Fruit fly (Drosophila melanogaster) whole organism, embryonic: ENCODE data around the gene CG34348.

Experiments
- Ada2b ChIP-seq: fragments of 200-800 bp; sonication (Bioruptor generic); IDR thresholded peaks from 2 replicates; pipeline ENCODE4 v1.3.6; 2022; ENCODE audit warnings: missing biosample characterization, missing genetic modification characterization
- B-H2 ChIP-seq: fragments of 200-800 bp; sonication (Bioruptor generic); optimal IDR thresholded peaks from 2 replicates; lab custom pipeline; 2018; ENCODE audit warnings: missing biosample characterization, mild to moderate bottlenecking, missing genetic modification characterization
- CG10274 ChIP-seq: fragments of 200-800 bp; sonication (Bioruptor generic); optimal IDR thresholded peaks from 3 replicates; lab custom pipeline; 2017; ENCODE audit warnings: missing biosample characterization, mild to moderate bottlenecking, missing genetic modification characterization
- CG12391 ChIP-seq: fragments of 200-800 bp; sonication (Bioruptor generic); optimal IDR thresholded peaks from 3 replicates; lab custom pipeline; 2018; ENCODE audit warnings: missing biosample characterization, mild to moderate bottlenecking, missing genetic modification characterization, moderate library complexity
- CG13624 ChIP-seq: fragments of 200-800 bp; sonication (Bioruptor generic); optimal IDR thresholded peaks from 2 replicates; lab custom pipeline; 2016; ENCODE audit warnings: missing biosample characterization, missing genetic modification characterization
- CG14014 ChIP-seq: fragments of 200-800 bp; sonication (Bioruptor generic); IDR thresholded peaks from 2 replicates; pipeline ENCODE4 v1.3.6; 2022; ENCODE audit warnings: missing biosample characterization, missing genetic modification characterization
- CG14860 ChIP-seq: fragments of 200-800 bp; sonication (Bioruptor generic); IDR thresholded peaks from 3 replicates; pipeline ENCODE4 v1.3.6; 2022; ENCODE audit warnings: missing biosample characterization, missing genetic modification characterization; ENCODE audit not compliant: partially characterized antibody
- CG15011 ChIP-seq: fragments of 200-800 bp; sonication (Bioruptor generic); optimal IDR thresholded peaks from 3 replicates; lab custom pipeline; 2018; ENCODE audit warnings: missing biosample characterization, mild to moderate bottlenecking, missing genetic modification characterization
- CG32532 ChIP-seq: fragments of 200-800 bp; sonication (Bioruptor generic); IDR thresholded peaks from 2 replicates; pipeline ENCODE4 v1.3.6; 2022; ENCODE audit warnings: missing biosample characterization, missing genetic modification characterization
- CG34224 ChIP-seq: fragments of 200-800 bp; sonication (Bioruptor generic); IDR thresholded peaks from 3 replicates; pipeline ENCODE4 v1.3.6; 2022; ENCODE audit warnings: missing biosample characterization, missing genetic modification characterization; ENCODE audit not compliant: partially characterized antibody
- CG3847 ChIP-seq: fragments of 200-800 bp; sonication (Bioruptor generic); IDR thresholded peaks from 2 replicates; pipeline ENCODE4 v1.3.6; 2022; ENCODE audit warnings: missing biosample characterization, missing genetic modification characterization
- CG42726 ChIP-seq: fragments of 200-800 bp; sonication (Bioruptor generic); IDR thresholded peaks from 2 replicates; pipeline ENCODE4 v1.3.6; 2022; ENCODE audit warnings: missing biosample characterization, missing genetic modification characterization; ENCODE audit not compliant: partially characterized antibody
- CG5245 ChIP-seq: fragments of 200-800 bp; sonication (Bioruptor generic); optimal IDR thresholded peaks from 3 replicates; lab custom pipeline; 2016; ENCODE audit warnings: missing biosample characterization, missing genetic modification characterization
- CG6683 ChIP-seq: fragments of 200-800 bp; sonication (Bioruptor generic); optimal IDR thresholded peaks from 2 replicates; lab custom pipeline; 2017; ENCODE audit warnings: missing biosample characterization, mild to moderate bottlenecking, missing genetic modification characterization, missing genetic modification reagents
- CG9609 ChIP-seq: fragments of 200-800 bp; sonication (Bioruptor generic); optimal IDR thresholded peaks from 3 replicates; lab custom pipeline; 2016; ENCODE audit warnings: missing biosample characterization, missing genetic modification characterization
- Doc3 ChIP-seq: fragments of 200-800 bp; sonication (Bioruptor generic); IDR thresholded peaks from 3 replicates; pipeline ENCODE4 v1.3.6; 2022; ENCODE audit warnings: missing biosample characterization, missing genetic modification characterization; ENCODE audit not compliant: partially characterized antibody
- H2.0 ChIP-seq: fragments of 200-800 bp; sonication (Bioruptor generic); IDR thresholded peaks from 2 replicates; pipeline ENCODE4 v1.3.6; 2022; ENCODE audit warnings: missing biosample characterization, missing genetic modification characterization
- HLH4C ChIP-seq: fragments of 200-800 bp; sonication (Bioruptor generic); IDR thresholded peaks from 3 replicates; pipeline ENCODE4 v1.3.6; 2022; ENCODE audit warnings: missing biosample characterization, missing genetic modification characterization; ENCODE audit not compliant: partially characterized antibody
- HLH54F ChIP-seq: fragments of 200-800 bp; sonication (Bioruptor generic); optimal IDR thresholded peaks from 3 replicates; lab custom pipeline; 2016; ENCODE audit warnings: missing biosample characterization, missing genetic modification characterization
- Nf-YA ChIP-seq: fragments of 200-800 bp; sonication (Bioruptor generic); IDR thresholded peaks from 2 replicates; pipeline ENCODE4 v1.3.6; 2022; ENCODE audit warnings: missing biosample characterization, missing genetic modification characterization
- Rfx ChIP-seq: fragments of 200-800 bp; sonication (Bioruptor generic); IDR thresholded peaks from 2 replicates; pipeline ENCODE4 v1.3.6; 2022; ENCODE audit warnings: missing biosample characterization, missing genetic modification characterization
- Tbp ChIP-seq: fragments of >200 bp; optimal IDR thresholded peaks from 2 replicates; lab custom pipeline; 2018; ENCODE audit warnings: missing biosample characterization, missing genetic modification characterization
- Trl ChIP-seq, 3 experiments: fragments of >200 bp in 2 of 3; fragments of 200-800 bp in 1 of 3; sonication (Bioruptor generic) in 1 of 3; optimal IDR thresholded peaks; 2 replicates in 1 of 3; 3 replicates in 2 of 3; lab custom pipeline; 2016 to 2017; ENCODE audit warnings: missing biosample characterization in 1 of 3, missing genetic modification characterization in 1 of 3
- amos ChIP-seq: fragments of 200-800 bp; sonication (Bioruptor generic); IDR thresholded peaks from 2 replicates; pipeline ENCODE4 v1.3.6; 2022; ENCODE audit warnings: missing biosample characterization, missing genetic modification characterization; ENCODE audit not compliant: partially characterized antibody
- az2 ChIP-seq: fragments of 200-800 bp; sonication (Bioruptor generic); optimal IDR thresholded peaks from 3 replicates; lab custom pipeline; 2016; ENCODE audit warnings: missing biosample characterization, missing genetic modification characterization
- bbx ChIP-seq: fragments of 200-800 bp; sonication (Bioruptor generic); IDR thresholded peaks from 2 replicates; pipeline ENCODE4 v1.3.6; 2022; ENCODE audit warnings: missing biosample characterization, missing genetic modification characterization; ENCODE audit not compliant: partially characterized antibody
- cg ChIP-seq: fragments of 200-800 bp; sonication (Bioruptor generic); optimal IDR thresholded peaks from 3 replicates; lab custom pipeline; 2019; ENCODE audit warnings: missing biosample characterization, mild to moderate bottlenecking, missing genetic modification characterization, moderate library complexity
- dm ChIP-seq: fragments of 200-800 bp; sonication (Bioruptor generic); optimal IDR thresholded peaks from 3 replicates; lab custom pipeline; 2016; ENCODE audit warnings: missing biosample characterization, missing genetic modification characterization
- ems ChIP-seq: fragments of 200-800 bp; sonication (Bioruptor generic); optimal IDR thresholded peaks from 3 replicates; lab custom pipeline; 2016; ENCODE audit warnings: missing biosample characterization, missing genetic modification characterization
- esg ChIP-seq: fragments of 200-800 bp; sonication (Bioruptor generic); conservative IDR thresholded peaks from 2 replicates; pipeline ENCODE4 v1.3.6; 2022; ENCODE audit warnings: missing biosample characterization, missing genetic modification characterization
- ewg ChIP-seq: fragments of 200-800 bp; sonication (Bioruptor generic); optimal IDR thresholded peaks from 3 replicates; lab custom pipeline; 2017; ENCODE audit warnings: mild to moderate bottlenecking, missing biosample characterization, missing genetic modification reagents, missing genetic modification characterization
- gfzf ChIP-seq: fragments of 200-800 bp; sonication (Bioruptor generic); optimal IDR thresholded peaks from 2 replicates; lab custom pipeline; 2016; ENCODE audit warnings: missing biosample characterization, mild to moderate bottlenecking, missing genetic modification characterization, moderate library complexity
- gro ChIP-seq: fragments of 200-800 bp; sonication (Bioruptor generic); optimal IDR thresholded peaks from 2 replicates; lab custom pipeline; 2016; ENCODE audit warnings: missing biosample characterization, missing genetic modification characterization
- hb ChIP-seq: fragments of 200-800 bp; sonication (Bioruptor generic); IDR thresholded peaks from 3 replicates; pipeline ENCODE4 v1.3.6; 2022; ENCODE audit warnings: missing biosample characterization, missing genetic modification characterization; ENCODE audit not compliant: partially characterized antibody
- her ChIP-seq: fragments of 200-800 bp; sonication (Bioruptor generic); optimal IDR thresholded peaks from 2 replicates; lab custom pipeline; 2016; ENCODE audit warnings: missing biosample characterization, missing genetic modification characterization
- inv ChIP-seq: fragments of 200-800 bp; sonication (Bioruptor generic); IDR thresholded peaks from 2 replicates; pipeline ENCODE4 v1.3.6; 2022; ENCODE audit warnings: missing biosample characterization, missing genetic modification characterization; ENCODE audit not compliant: partially characterized antibody
- jumu ChIP-seq: fragments of 200-800 bp; sonication (Bioruptor generic); optimal IDR thresholded peaks from 3 replicates; lab custom pipeline; 2016; ENCODE audit warnings: missing biosample characterization, missing genetic modification characterization
- lilli ChIP-seq: fragments of 200-800 bp; sonication (Bioruptor generic); optimal IDR thresholded peaks from 3 replicates; lab custom pipeline; 2016; ENCODE audit warnings: missing biosample characterization, missing genetic modification characterization
- mld ChIP-seq: fragments of 200-800 bp; sonication (Bioruptor generic); IDR thresholded peaks from 3 replicates; pipeline ENCODE4 v1.3.6; 2022; ENCODE audit warnings: missing biosample characterization, missing genetic modification characterization; ENCODE audit not compliant: partially characterized antibody
- nmo ChIP-seq: fragments of 200-800 bp; sonication (Bioruptor generic); optimal IDR thresholded peaks from 2 replicates; lab custom pipeline; 2018; ENCODE audit warnings: missing biosample characterization, mild to moderate bottlenecking, missing genetic modification characterization, moderate library complexity
- pita ChIP-seq: fragments of 200-800 bp; sonication (Bioruptor generic); optimal IDR thresholded peaks from 2 replicates; lab custom pipeline; 2017; ENCODE audit warnings: missing biosample characterization, mild to moderate bottlenecking, missing genetic modification characterization
- psq ChIP-seq: fragments of 200-800 bp; sonication (Bioruptor generic); optimal IDR thresholded peaks from 2 replicates; lab custom pipeline; 2017; ENCODE audit warnings: missing biosample characterization, missing genetic modification characterization
- seq ChIP-seq: fragments of 200-800 bp; sonication (Bioruptor generic); IDR thresholded peaks from 2 replicates; pipeline ENCODE4 v1.3.6; 2022; ENCODE audit warnings: missing biosample characterization, missing genetic modification characterization
- stwl ChIP-seq: fragments of 200-800 bp; sonication (Bioruptor generic); optimal IDR thresholded peaks from 3 replicates; lab custom pipeline; 2018; ENCODE audit warnings: missing biosample characterization, mild to moderate bottlenecking, missing genetic modification characterization, moderate library complexity
- tna ChIP-seq: fragments of 200-800 bp; sonication (Bioruptor generic); IDR thresholded peaks from 2 replicates; pipeline ENCODE4 v1.3.6; 2022; ENCODE audit warnings: missing biosample characterization, missing genetic modification characterization; ENCODE audit not compliant: partially characterized antibody
- trem ChIP-seq: fragments of 200-800 bp; optimal IDR thresholded peaks from 3 replicates; lab custom pipeline; 2019; ENCODE audit warnings: missing biosample characterization, mild to moderate bottlenecking, missing genetic modification characterization, moderate library complexity
- zfh1 ChIP-seq: fragments of 200-800 bp; sonication (Bioruptor generic); IDR thresholded peaks from 3 replicates; pipeline ENCODE4 v1.3.6; 2022; ENCODE audit warnings: missing biosample characterization, missing genetic modification characterization
- zfh2 ChIP-seq: fragments of 200-800 bp; sonication (Bioruptor generic); optimal IDR thresholded peaks from 2 replicates; lab custom pipeline; 2016; ENCODE audit warnings: missing biosample characterization, missing genetic modification characterization

The CG34348 gene

dm6 chrX:11325175-11325768 lies 14.4 kb upstream of the CG34348 start, which contains the start of gene Gapvd1 (continued):
- TF ChIP-seq Doc3 (GFP tag; lab: Robert Waterston, UW) (peak; percentile 75), zfh1 (GFP tag; lab: Robert Waterston, UW) (peak; percentile 61; the same call in 2 of the 3 replicates), pita (no peak), her (GFP tag; lab: Kevin White, UChicago) (peak; percentile 25), Rfx (peak; percentile 46), CG12391 (tag; lab: Kevin White, UChicago) (peak; percentile 9), CG9609 (peak; percentile 13), gfzf (GFP tag; lab: Kevin White, UChicago) (peak; percentile 22), mld (GFP tag; lab: Robert Waterston, UW) (peak; percentile 87), hb (peak; percentile 71), az2 (GFP tag; lab: Kevin White, UChicago) (no peak), tna (peak; percentile 80), CG13624 (GFP tag; lab: Kevin White, UChicago) (peak; percentile 36), amos (GFP tag; lab: Robert Waterston, UW) (peak; percentile 90), zfh2 (GFP tag; lab: Kevin White, UChicago) (peak; percentile 8), CG34224 (GFP tag; lab: Robert Waterston, UW) (peak; percentile 78), gro (GFP tag; lab: Kevin White, UChicago) (peak; percentile 43), CG42726 (GFP tag; lab: Robert Waterston, UW) (peak; percentile 87), esg (GFP tag; lab: Robert Waterston, UW) (no peak), Tbp (no peak), CG5245 (GFP tag; lab: Kevin White, UChicago) (no peak), nmo (no peak), Trl (optimal IDR thresholded peaks at IDR 0.05; lab: Kevin White, UChicago) (no peak), Trl (GFP tag; optimal IDR thresholded peaks at IDR 0.05; lab: Kevin White, UChicago) (peak; percentile 20), lilli (GFP tag; lab: Kevin White, UChicago) (peak; percentile 44), inv (peak; percentile 72), Ada2b (GFP tag; lab: Robert Waterston, UW) (0 out of 2 replicates have a peak, but pooled peaks have one; percentile 11), cg (GFP tag; lab: Kevin White, UChicago) (peak; percentile 81), HLH54F (GFP tag; lab: Kevin White, UChicago) (peak; percentile 30), bbx (peak; percentile 91), CG32532 (GFP tag; lab: Robert Waterston, UW) (peak; percentile 44), trem (tag; lab: Kevin White, UChicago) (peak; percentile 52), HLH4C (peak; percentile 88), ems (GFP tag; lab: Kevin White, UChicago) (peak; percentile 3), dm (GFP tag; lab: Kevin White, UChicago) (peak; percentile 66), CG10274 (no peak), psq (GFP tag; lab: Kevin White, UChicago) (no peak), CG15011 (GFP tag; lab: Kevin White, UChicago) (no peak), CG14860 (GFP tag; lab: Robert Waterston, UW) (peak; percentile 80), CG14014 (no peak), H2.0 (GFP tag; lab: Robert Waterston, UW) (no peak), CG6683 (GFP tag; lab: Kevin White, UChicago) (no peak), stwl (peak; percentile 53), Nf-YA (GFP tag; lab: Robert Waterston, UW) (no peak), ewg (peak; percentile 7), B-H2 (GFP tag; lab: Kevin White, UChicago) (no peak), seq (no peak), CG3847 (GFP tag; lab: Robert Waterston, UW) (0 out of 2 replicates have a peak, but pooled peaks have one; percentile 15), jumu (GFP tag; lab: Kevin White, UChicago) (peak; percentile 15)
